Fruit fly (Drosophila melanogaster): ENCODE measurements around the gene Ten-a.

Gene Ten-a

dm6 chrX:12012149-12013097 is 31.1 kb upstream of the Ten-a start, which contains the start of the genes CG1492 and regucalcin (continued):
- no peak; the same call in 3 of the 4 replicates for TF ChIP-seq Dll (GFP tag; IDR thresholded peaks at IDR 0.05; ENCODE audit: partially characterized antibody)
- TF ChIP-seq pita (GFP tag; optimal IDR thresholded peaks at IDR 0.05), result no peak
- TF ChIP-seq lab (GFP tag; optimal IDR thresholded peaks at IDR 0.05), result no peak
- no peak for TF ChIP-seq CG11723 (GFP tag; optimal IDR thresholded peaks at IDR 0.05)
- TF ChIP-seq crp (GFP tag; optimal IDR thresholded peaks at IDR 0.05), result peak; percentile 67 to 94
- TF ChIP-seq CG10366 (GFP tag; IDR thresholded peaks at IDR 0.05), result no peak
- no peak for TF ChIP-seq Eip74EF (GFP tag; optimal IDR thresholded peaks at IDR 0.05)
- no peak for TF ChIP-seq Tbp (GFP tag; optimal IDR thresholded peaks at IDR 0.05)
- no peak for TF ChIP-seq corto (GFP tag; optimal IDR thresholded peaks at IDR 0.05)
- no peak for TF ChIP-seq CG31224 (GFP tag; IDR thresholded peaks at IDR 0.05)
- TF ChIP-seq CG34376 (GFP tag; optimal IDR thresholded peaks at IDR 0.05), result peak; percentile 7
- no peak for TF ChIP-seq D19A (tag; optimal IDR thresholded peaks at IDR 0.05)
- TF ChIP-seq CG8924 (tag; optimal IDR thresholded peaks at IDR 0.05), result peak; percentile 38
- no peak for TF ChIP-seq Nf-YA (GFP tag; IDR thresholded peaks at IDR 0.05)
- TF ChIP-seq CG12942 (GFP tag; optimal IDR thresholded peaks at IDR 0.05), result no peak
- no peak for TF ChIP-seq luna (GFP tag; optimal IDR thresholded peaks at IDR 0.05)
- no peak for TF ChIP-seq CG1233 (GFP tag; optimal IDR thresholded peaks at IDR 0.05)
- TF ChIP-seq al (GFP tag; IDR thresholded peaks at IDR 0.05), result no peak
- TF ChIP-seq tin (GFP tag; optimal IDR thresholded peaks at IDR 0.05), result no peak
- TF ChIP-seq CG3163 (GFP tag; optimal IDR thresholded peaks at IDR 0.05), result no peak
- TF ChIP-seq nerfin-2 (GFP tag; IDR thresholded peaks at IDR 0.05; ENCODE audit: partially characterized antibody), result 0 out of 2 replicates have a peak, but pooled peaks have one; percentile 15
- no peak for TF ChIP-seq CG7556 (GFP tag; optimal IDR thresholded peaks at IDR 0.05)
- TF ChIP-seq zf30C (GFP tag; optimal IDR thresholded peaks at IDR 0.05), result no peak
- no peak for TF ChIP-seq CG10654 (GFP tag; optimal IDR thresholded peaks at IDR 0.05)
- TF ChIP-seq Gsc (GFP tag; IDR thresholded peaks at IDR 0.05), result no peak
- no peak for TF ChIP-seq CG10431 (GFP tag; optimal IDR thresholded peaks at IDR 0.05)
- no peak for TF ChIP-seq fd64A (GFP tag; optimal IDR thresholded peaks at IDR 0.05)
- no peak for TF ChIP-seq Sry-β (GFP tag; optimal IDR thresholded peaks at IDR 0.05)
- TF ChIP-seq CG10209 (GFP tag; optimal IDR thresholded peaks at IDR 0.05), result no peak
- no peak for TF ChIP-seq CG11695 (GFP tag; IDR thresholded peaks at IDR 0.05)
- TF ChIP-seq CG6254 (GFP tag; optimal IDR thresholded peaks at IDR 0.05), result no peak
- no peak for TF ChIP-seq ash1 (GFP tag; optimal IDR thresholded peaks at IDR 0.05)
- TF ChIP-seq CG13894 (tag; optimal IDR thresholded peaks at IDR 0.05), result no peak
- peak; percentile 56 for TF ChIP-seq sug (tag; optimal IDR thresholded peaks at IDR 0.05)
- TF ChIP-seq trem (tag; optimal IDR thresholded peaks at IDR 0.05), result peak; percentile 57
- no peak for TF ChIP-seq Adf1 (GFP tag; IDR thresholded peaks at IDR 0.05)
- TF ChIP-seq CG18262 (tag; optimal IDR thresholded peaks at IDR 0.05), result no peak
- no peak for TF ChIP-seq bab2 (GFP tag; optimal IDR thresholded peaks at IDR 0.05)
- TF ChIP-seq CG7928 (GFP tag; optimal IDR thresholded peaks at IDR 0.05), result no peak
- peak; percentile 41; the same call in 1 of the 2 replicates for TF ChIP-seq Bgb (GFP tag; IDR thresholded peaks at IDR 0.05; ENCODE audit: partially characterized antibody)
- peak; percentile 50; the same call in 1 of the 2 replicates for TF ChIP-seq MBD-R2 (GFP tag; IDR thresholded peaks at IDR 0.05)
- TF ChIP-seq Dref (GFP tag; IDR thresholded peaks at IDR 0.05), result peak; percentile 85
- TF ChIP-seq org-1 (GFP tag; optimal IDR thresholded peaks at IDR 0.05), result no peak
- TF ChIP-seq CG14014 (GFP tag; IDR thresholded peaks at IDR 0.05), result no peak
- no peak for TF ChIP-seq cwo (GFP tag; optimal IDR thresholded peaks at IDR 0.05)
- no peak for TF ChIP-seq CG9215 (GFP tag; IDR thresholded peaks at IDR 0.05)
- no peak for TF ChIP-seq sc (optimal IDR thresholded peaks at IDR 0.05)
- TF ChIP-seq sc (GFP tag; optimal IDR thresholded peaks at IDR 0.05), result no peak
